Worm (Caenorhabditis elegans): Measurements from ENCODE around the gene srxa-2.

The srxa-2 gene

DNA sequence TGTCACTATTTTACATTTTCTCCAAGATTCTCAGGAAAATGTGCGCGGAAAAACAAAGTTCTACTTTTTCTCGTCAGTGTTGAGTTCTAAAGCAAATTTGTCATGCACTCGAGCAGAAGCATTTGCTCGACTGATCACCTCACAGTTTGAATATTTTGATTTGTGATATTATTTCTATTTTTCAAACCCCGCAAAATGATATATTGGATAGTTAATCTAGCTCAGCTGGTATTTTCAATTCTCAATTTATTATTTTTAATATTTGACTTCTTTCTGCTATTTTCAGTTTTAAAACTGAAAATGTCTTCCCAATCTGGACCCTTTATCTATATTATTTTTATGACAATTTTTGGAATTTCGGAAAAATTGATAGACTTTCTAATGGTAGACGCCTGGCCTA is at the start of gene srxa-2:
TSS of gene srxa-2 (plus strand) at position 301 of the 400 bp plus-strand sequence.
- TF ChIP-seq peb-1 (tag; optimal IDR thresholded peaks at IDR 0.05) (no peak), dmd-4 (tag; optimal IDR thresholded peaks at IDR 0.05) (no peak), sma-3 (GFP tag; optimal IDR thresholded peaks at IDR 0.05) (no peak), mbf-1 (tag; optimal IDR thresholded peaks at IDR 0.05) (no peak), fos-1 (tag; optimal IDR thresholded peaks at IDR 0.05) (no peak), alr-1 (tag; optimal IDR thresholded peaks at IDR 0.05) (no peak), ZK546.5 (tag; optimal IDR thresholded peaks at IDR 0.05) (no peak), elt-1 (tag; optimal IDR thresholded peaks at IDR 0.05) (no peak), F13H6.1 (tag; optimal IDR thresholded peaks at IDR 0.05) (no peak), crh-2 (tag; optimal IDR thresholded peaks at IDR 0.05) (no peak), sem-4 (tag; optimal IDR thresholded peaks at IDR 0.05) (no peak), nhr-6 (tag; optimal IDR thresholded peaks at IDR 0.05) (no peak), ceh-16 (tag; optimal IDR thresholded peaks at IDR 0.05) (no peak), aly-2 (tag; optimal IDR thresholded peaks at IDR 0.05) (no peak), nhr-77 (tag; optimal IDR thresholded peaks at IDR 0.05) (no peak), nhr-237 (tag; optimal IDR thresholded peaks at IDR 0.05) (no peak), unc-62 (GFP tag; optimal IDR thresholded peaks at IDR 0.05) (no peak), ztf-11 (tag; optimal IDR thresholded peaks at IDR 0.05) (no peak), egl-27 (tag; optimal IDR thresholded peaks at IDR 0.05) (no peak)

DNA sequence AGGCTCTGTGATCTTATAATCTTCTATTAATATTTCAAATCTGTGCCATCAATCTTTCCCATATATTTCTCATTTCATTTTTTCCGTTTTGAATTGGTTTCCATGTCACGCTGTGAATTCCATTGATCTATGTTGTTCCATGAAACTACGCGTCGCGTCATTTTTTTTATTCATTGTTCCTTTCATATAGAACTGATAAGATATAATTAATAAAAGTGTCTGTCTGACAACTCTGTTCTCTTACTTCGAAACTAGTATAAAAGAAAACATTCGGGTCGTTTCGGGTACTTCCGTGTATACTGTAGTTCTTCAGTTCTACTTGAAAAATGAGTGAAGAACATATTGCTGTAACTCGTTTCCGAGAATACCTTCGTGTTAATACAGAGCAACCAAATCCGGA is 48.7 kb upstream of the srxa-2 start, which contains the start of gene C10C5.3:
TSS of gene C10C5.3 (plus strand) at position 301 of the 400 bp plus-strand sequence.
- no peak for TF ChIP-seq R02D3.7 (tag; optimal IDR thresholded peaks at IDR 0.05)
- TF ChIP-seq Y55F3AM.14 (GFP tag; optimal IDR thresholded peaks at IDR 0.05), result no peak
- no peak for TF ChIP-seq ceh-82 (tag; optimal IDR thresholded peaks at IDR 0.05)
- no peak for TF ChIP-seq alr-1 (tag; optimal IDR thresholded peaks at IDR 0.05)
- no peak for TF ChIP-seq nhr-129 (tag; optimal IDR thresholded peaks at IDR 0.05)
- no peak for TF ChIP-seq sma-9 (GFP tag; optimal IDR thresholded peaks at IDR 0.05)
- TF ChIP-seq sma-9 (tag; optimal IDR thresholded peaks at IDR 0.05), result no peak
- TF ChIP-seq aly-2 (tag; optimal IDR thresholded peaks at IDR 0.05), result no peak
- no peak for TF ChIP-seq unc-39 (tag; optimal IDR thresholded peaks at IDR 0.05)
- TF ChIP-seq nhr-10 (tag; optimal IDR thresholded peaks at IDR 0.05), result no peak
- no peak for TF ChIP-seq nhr-11 (tag; optimal IDR thresholded peaks at IDR 0.05)

DNA sequence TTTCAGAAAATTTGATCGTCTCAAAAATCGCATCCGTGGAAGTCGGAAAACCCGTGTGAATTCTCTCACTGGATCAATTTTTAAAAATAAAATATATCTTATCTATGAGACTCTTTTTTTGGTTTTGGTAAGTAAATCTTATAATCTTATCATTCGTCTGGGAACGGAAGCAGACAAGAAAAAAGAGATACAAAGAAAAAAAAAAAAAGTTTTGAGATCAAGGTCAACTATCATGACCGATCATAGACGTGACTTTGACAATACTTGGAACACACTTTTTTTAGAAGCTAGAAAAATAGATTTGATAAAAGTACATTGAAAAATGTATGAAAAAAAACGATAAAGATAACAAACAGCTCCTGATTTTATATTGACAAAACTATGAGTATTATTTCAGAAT is 46.6 kb upstream of the srxa-2 start:
- TF ChIP-seq zag-1 (tag; optimal IDR thresholded peaks at IDR 0.05) (no peak), nhr-21 (tag; optimal IDR thresholded peaks at IDR 0.05) (peak; percentile 34), sma-9 (GFP tag; optimal IDR thresholded peaks at IDR 0.05) (peak; percentile 66), sma-9 (tag; optimal IDR thresholded peaks at IDR 0.05) (no peak), unc-39 (tag; optimal IDR thresholded peaks at IDR 0.05) (no peak), nhr-11 (tag; optimal IDR thresholded peaks at IDR 0.05) (no peak), nhr-77 (tag; optimal IDR thresholded peaks at IDR 0.05) (no peak), crh-2 (tag; optimal IDR thresholded peaks at IDR 0.05) (no peak), nhr-12 (tag; optimal IDR thresholded peaks at IDR 0.05) (no peak), F13H6.1 (tag; optimal IDR thresholded peaks at IDR 0.05) (no peak), blmp-1 (tag; optimal IDR thresholded peaks at IDR 0.05; ENCODE audit: insufficient read depth) (peak; percentile 6), R02D3.7 (tag; optimal IDR thresholded peaks at IDR 0.05) (no peak), ztf-4 (tag; optimal IDR thresholded peaks at IDR 0.05) (no peak), ztf-11 (tag; optimal IDR thresholded peaks at IDR 0.05) (no peak), elt-3 (tag; optimal IDR thresholded peaks at IDR 0.05) (no peak), nhr-25 (tag; optimal IDR thresholded peaks at IDR 0.05) (peak; percentile 64), lin-13 (GFP tag; optimal IDR thresholded peaks at IDR 0.05) (no peak), snpc-4 (tag; optimal IDR thresholded peaks at IDR 0.05) (no peak)

DNA sequence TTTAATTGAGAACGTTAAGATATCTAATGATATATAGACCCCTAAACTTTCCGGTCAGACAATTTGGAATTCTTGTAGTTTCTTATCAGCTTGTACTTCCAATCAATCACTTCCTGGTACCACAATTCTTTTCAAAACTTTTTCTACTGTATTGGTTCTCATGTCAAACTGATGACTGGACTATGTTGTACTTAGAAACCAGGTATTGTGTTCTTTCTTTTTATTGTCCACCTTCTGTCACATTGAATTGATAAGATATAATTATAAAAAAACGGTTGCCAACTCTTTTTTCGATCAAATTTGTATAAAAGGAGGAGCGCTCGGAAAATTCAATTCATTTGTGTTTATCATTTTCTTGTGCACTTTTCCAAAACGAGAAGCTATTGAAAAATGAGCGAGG is 44.9 kb upstream of the srxa-2 start, which contains the start of gene C10C5.4:
TSS of gene C10C5.4 (plus strand) at position 281 of the 400 bp plus-strand sequence.
- TF ChIP-seq gmeb-1 (tag; optimal IDR thresholded peaks at IDR 0.05) (no peak), fos-1 (tag; optimal IDR thresholded peaks at IDR 0.05) (no peak), Y55F3AM.14 (GFP tag; optimal IDR thresholded peaks at IDR 0.05) (no peak), peb-1 (tag; optimal IDR thresholded peaks at IDR 0.05) (no peak), skn-1 (tag; optimal IDR thresholded peaks at IDR 0.05) (no peak), nhr-6 (tag; optimal IDR thresholded peaks at IDR 0.05) (no peak), nhr-11 (tag; optimal IDR thresholded peaks at IDR 0.05) (no peak), aly-2 (tag; optimal IDR thresholded peaks at IDR 0.05) (no peak), ztf-1 (GFP tag; conservative IDR thresholded peaks at IDR 0.05) (no peak), dmd-4 (tag; optimal IDR thresholded peaks at IDR 0.05) (no peak), blmp-1 (tag; optimal IDR thresholded peaks at IDR 0.05; ENCODE audit: insufficient read depth) (no peak), sem-4 (tag; optimal IDR thresholded peaks at IDR 0.05) (no peak), ceh-16 (tag; optimal IDR thresholded peaks at IDR 0.05) (no peak), nhr-12 (tag; optimal IDR thresholded peaks at IDR 0.05) (no peak), ztf-11 (tag; optimal IDR thresholded peaks at IDR 0.05) (no peak), F13H6.1 (tag; optimal IDR thresholded peaks at IDR 0.05) (no peak), nhr-129 (tag; optimal IDR thresholded peaks at IDR 0.05) (no peak), C34F6.9 (tag; optimal IDR thresholded peaks at IDR 0.05) (no peak), ztf-4 (tag; optimal IDR thresholded peaks at IDR 0.05) (no peak)
